Worm (Caenorhabditis elegans): ENCODE results near the gene F53F8.4.

Gene F53F8.4

DNA sequence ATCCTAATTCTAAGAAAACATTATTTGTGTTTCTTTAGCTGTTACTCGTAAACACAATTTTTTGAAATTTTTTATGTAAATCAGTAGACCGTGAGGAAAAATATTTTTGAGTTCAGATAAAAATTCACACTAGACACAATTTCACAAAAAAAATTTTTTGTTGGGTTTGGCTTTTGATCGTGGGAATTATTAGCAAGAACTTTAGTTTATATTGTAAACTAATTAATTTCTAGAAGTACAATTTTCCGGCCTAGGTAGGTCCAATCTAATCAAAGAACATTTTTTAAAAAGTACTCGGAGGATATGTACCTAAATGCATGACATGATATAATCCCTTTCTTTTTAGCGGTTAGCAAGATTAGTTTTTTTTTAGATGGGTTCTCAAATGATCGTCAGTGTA, 11.3 kb downstream of the F53F8.4 start:
- TF ChIP-seq ama-1 (optimal IDR thresholded peaks at IDR 0.05) = no peak
- no peak for TF ChIP-seq ztf-4 (tag; optimal IDR thresholded peaks at IDR 0.05)
- TF ChIP-seq sem-4 (tag; optimal IDR thresholded peaks at IDR 0.05) = no peak
- no peak for TF ChIP-seq ZK546.5 (tag; optimal IDR thresholded peaks at IDR 0.05)
- no peak for TF ChIP-seq C34F6.9 (tag; optimal IDR thresholded peaks at IDR 0.05)
- no peak for TF ChIP-seq ceh-82 (tag; optimal IDR thresholded peaks at IDR 0.05)
- TF ChIP-seq gmeb-1 (tag; optimal IDR thresholded peaks at IDR 0.05) = no peak
- TF ChIP-seq blmp-1 (tag; optimal IDR thresholded peaks at IDR 0.05; ENCODE audit: insufficient read depth) = no peak
- no peak for TF ChIP-seq lsy-2 (tag; optimal IDR thresholded peaks at IDR 0.05)
- TF ChIP-seq nhr-11 (tag; optimal IDR thresholded peaks at IDR 0.05) = no peak
- TF ChIP-seq F13H6.1 (tag; optimal IDR thresholded peaks at IDR 0.05) = no peak
- no peak for TF ChIP-seq elt-3 (tag; optimal IDR thresholded peaks at IDR 0.05)
- no peak for TF ChIP-seq nhr-129 (tag; optimal IDR thresholded peaks at IDR 0.05)
- no peak for TF ChIP-seq ztf-1 (GFP tag; conservative IDR thresholded peaks at IDR 0.05)
- TF ChIP-seq snpc-4 (tag; optimal IDR thresholded peaks at IDR 0.05) = no peak

DNA sequence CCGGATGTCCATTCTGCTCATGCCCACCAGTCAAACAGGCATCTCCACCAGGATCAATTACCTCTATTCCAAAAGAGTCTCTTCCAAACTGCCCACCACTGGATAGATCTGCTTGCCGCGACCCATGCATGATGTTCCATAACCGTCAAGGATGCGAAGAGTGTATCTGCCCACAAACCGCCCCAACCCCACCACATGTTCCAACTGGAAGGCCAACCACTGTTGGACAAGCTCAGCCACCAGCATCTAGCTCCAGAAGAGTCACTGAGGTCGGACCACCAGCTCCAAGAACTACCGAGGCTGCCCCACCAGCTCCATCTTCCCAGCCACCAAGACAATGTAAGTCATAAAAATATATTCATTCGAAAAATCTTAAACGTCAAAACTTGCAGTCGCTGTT, 20.9 kb downstream of the F53F8.4 start:
- TF ChIP-seq nhr-129 (tag; optimal IDR thresholded peaks at IDR 0.05) = no peak
- TF ChIP-seq nhr-77 (tag; optimal IDR thresholded peaks at IDR 0.05) = no peak
- TF ChIP-seq ztf-11 (tag; optimal IDR thresholded peaks at IDR 0.05) = no peak
- no peak for TF ChIP-seq nhr-6 (tag; optimal IDR thresholded peaks at IDR 0.05)
- TF ChIP-seq sma-3 (GFP tag; optimal IDR thresholded peaks at IDR 0.05) = no peak
- no peak for TF ChIP-seq aly-2 (tag; optimal IDR thresholded peaks at IDR 0.05)
- TF ChIP-seq unc-62 (GFP tag; optimal IDR thresholded peaks at IDR 0.05) = no peak

DNA sequence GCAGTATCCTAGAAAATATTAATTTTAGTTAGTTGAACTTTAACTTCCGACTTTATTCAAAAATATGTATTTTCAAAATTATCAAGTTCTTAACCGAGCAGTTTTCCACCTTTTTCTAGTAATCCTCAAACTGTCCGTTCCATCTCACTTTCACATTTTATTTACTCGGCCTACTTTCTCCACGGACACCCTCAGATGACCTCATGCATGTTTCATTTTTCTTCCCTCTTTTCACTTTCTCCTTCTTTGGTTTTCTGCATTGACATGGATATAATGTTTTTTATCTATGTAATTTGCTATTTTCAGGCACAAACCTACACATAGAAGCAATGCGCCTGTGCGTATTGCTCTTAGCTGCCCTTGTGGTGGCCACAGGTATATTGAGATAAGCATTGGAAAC, 24.6 kb downstream of the F53F8.4 start, which contains the start of gene mlt-11:
Gene mlt-11, plus strand, starts transcription at position 301 of the 400 bp plus-strand sequence.
- TF ChIP-seq unc-39 (tag; optimal IDR thresholded peaks at IDR 0.05) = no peak
- peak; percentile 26 for TF ChIP-seq blmp-1 (tag; optimal IDR thresholded peaks at IDR 0.05; ENCODE audit: insufficient read depth)

- TF ChIP-seq lin-39 (tag; optimal IDR thresholded peaks at IDR 0.05) (no peak), unc-55 (GFP tag; optimal IDR thresholded peaks at IDR 0.05) (no peak), nhr-21 (tag; optimal IDR thresholded peaks at IDR 0.05) (peak; percentile 31), nhr-23 (tag; optimal IDR thresholded peaks at IDR 0.05) (no peak), ztf-4 (tag; optimal IDR thresholded peaks at IDR 0.05) (no peak), ztf-1 (GFP tag; conservative IDR thresholded peaks at IDR 0.05) (no peak), blmp-1 (tag; optimal IDR thresholded peaks at IDR 0.05; ENCODE audit: insufficient read depth) (peak; percentile 11)
Measured at ce11 chrV:20664930-20665329, 26.6 kb downstream of the F53F8.4 start.

DNA sequence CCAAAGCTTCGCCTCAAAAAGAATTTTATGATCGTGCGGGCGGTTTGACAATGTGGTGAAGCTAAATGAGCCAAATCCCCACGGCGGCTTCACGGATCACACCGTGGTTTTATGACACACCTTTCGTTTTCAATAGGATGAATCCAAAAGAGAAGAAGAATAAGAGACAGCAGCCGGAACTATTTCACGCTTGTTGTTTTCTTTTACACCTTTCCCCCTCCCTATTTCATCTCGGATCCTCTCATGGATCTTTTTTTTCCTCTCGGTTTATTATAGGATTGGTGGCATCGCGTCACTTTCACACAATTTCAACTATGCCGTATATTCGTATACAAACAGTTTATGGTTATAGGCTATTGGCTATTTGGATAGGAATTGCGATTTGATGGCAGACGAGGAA, 27.7 kb downstream of the F53F8.4 start:
- no peak for TF ChIP-seq Y55F3AM.14 (GFP tag; optimal IDR thresholded peaks at IDR 0.05)
- TF ChIP-seq lin-39 (tag; optimal IDR thresholded peaks at IDR 0.05) = no peak
- no peak for TF ChIP-seq lin-11 (tag; optimal IDR thresholded peaks at IDR 0.05)
- TF ChIP-seq skn-1 (tag; optimal IDR thresholded peaks at IDR 0.05) = no peak

- TF ChIP-seq nhr-21 (tag; optimal IDR thresholded peaks at IDR 0.05) = peak; percentile 12
- TF ChIP-seq elt-1 (tag; optimal IDR thresholded peaks at IDR 0.05) = peak; percentile 32
- TF ChIP-seq sma-3 (GFP tag; optimal IDR thresholded peaks at IDR 0.05) = no peak
- no peak for TF ChIP-seq peb-1 (tag; optimal IDR thresholded peaks at IDR 0.05)
- TF ChIP-seq C34F6.9 (tag; optimal IDR thresholded peaks at IDR 0.05) = no peak
- TF ChIP-seq fos-1 (tag; optimal IDR thresholded peaks at IDR 0.05) = no peak
- no peak for TF ChIP-seq egl-27 (tag; optimal IDR thresholded peaks at IDR 0.05)
- TF ChIP-seq ztf-11 (tag; optimal IDR thresholded peaks at IDR 0.05) = no peak
- no peak for TF ChIP-seq nhr-25 (tag; optimal IDR thresholded peaks at IDR 0.05)
Measured at ce11 chrV:20662474-20662873, 29.0 kb downstream of the F53F8.4 start.
